Fruit fly (Drosophila melanogaster): ENCODE measurements around the gene CG4835.

CG4835 gene

dm6 chr3L:5447087-5447486, 32.5 kb upstream of the CG4835 start (continued):
- TF ChIP-seq CG10147 (GFP tag; optimal IDR thresholded peaks at IDR 0.05) (no peak), stc (GFP tag; IDR thresholded peaks at IDR 0.05) (0 out of 2 replicates have a peak, but pooled peaks have one; percentile 48), ranshi (GFP tag; IDR thresholded peaks at IDR 0.05) (0 out of 2 replicates have a peak, but pooled peaks have one; percentile 36), dmrt11E (tag; optimal IDR thresholded peaks at IDR 0.05) (peak; percentile 80), CG8944 (GFP tag; optimal IDR thresholded peaks at IDR 0.05) (peak; percentile 54), gcm2 (GFP tag; optimal IDR thresholded peaks at IDR 0.05) (no peak), lab (GFP tag; optimal IDR thresholded peaks at IDR 0.05) (peak; percentile 80), slou (GFP tag; optimal IDR thresholded peaks at IDR 0.05) (peak; percentile 70), CG17186 (GFP tag; optimal IDR thresholded peaks at IDR 0.05) (peak; percentile 67), CG6765 (GFP tag; optimal IDR thresholded peaks at IDR 0.05) (peak; percentile 69), Hey (tag; optimal IDR thresholded peaks at IDR 0.05) (peak; percentile 48), CG15696 (tag; optimal IDR thresholded peaks at IDR 0.05) (peak; percentile 38), slp2 (GFP tag; optimal IDR thresholded peaks at IDR 0.05) (peak; percentile 58), Atf6 (GFP tag; IDR thresholded peaks at IDR 0.05) (no peak), CG7556 (GFP tag; optimal IDR thresholded peaks at IDR 0.05) (peak; percentile 64), oc (tag; optimal IDR thresholded peaks at IDR 0.05) (peak; percentile 59), CG15514 (GFP tag; optimal IDR thresholded peaks at IDR 0.05) (peak; percentile 45), Ets65A (GFP tag) (peak; percentile 26), Rx (GFP tag; IDR thresholded peaks at IDR 0.05) (no peak), Xbp1 (GFP tag; optimal IDR thresholded peaks at IDR 0.05) (peak; percentile 24), HmgD (GFP tag; optimal IDR thresholded peaks at IDR 0.05) (no peak), chinmo (GFP tag; IDR thresholded peaks at IDR 0.05; ENCODE audit: partially characterized antibody) (no peak), crol (GFP tag; IDR thresholded peaks at IDR 0.05) (0 out of 2 replicates have a peak, but pooled peaks have one; percentile 22), jumu (GFP tag; optimal IDR thresholded peaks at IDR 0.05) (peak; percentile 39), Mrtf (GFP tag; IDR thresholded peaks at IDR 0.05) (0 out of 3 replicates have a peak, but pooled peaks have one; percentile 17), vfl (GFP tag; optimal IDR thresholded peaks at IDR 0.05) (no peak), Dek (tag; optimal IDR thresholded peaks at IDR 0.05) (no peak), pho (GFP tag; optimal IDR thresholded peaks at IDR 0.05) (no peak), CG10209 (GFP tag; optimal IDR thresholded peaks at IDR 0.05) (peak; percentile 78), mld (GFP tag; IDR thresholded peaks at IDR 0.05; ENCODE audit: partially characterized antibody) (no peak), BtbVII (GFP tag; optimal IDR thresholded peaks at IDR 0.05) (peak; percentile 57), Spps (tag; optimal IDR thresholded peaks at IDR 0.05) (peak; percentile 71), ap (GFP tag; IDR thresholded peaks at IDR 0.05) (no peak), CG1647 (GFP tag; optimal IDR thresholded peaks at IDR 0.05) (peak; percentile 60), D19B (GFP tag; optimal IDR thresholded peaks at IDR 0.05) (peak; percentile 15), CG31441 (GFP tag; IDR thresholded peaks at IDR 0.05) (peak; percentile 61), CG31365 (tag; optimal IDR thresholded peaks at IDR 0.05) (peak; percentile 49), E2f2 (GFP tag; IDR thresholded peaks at IDR 0.05) (0 out of 2 replicates have a peak, but pooled peaks have one; percentile 24), CG12299 (tag; optimal IDR thresholded peaks at IDR 0.05) (peak; percentile 23), gce (GFP tag; IDR thresholded peaks at IDR 0.05) (peak; percentile 68; the same call in 1 of the 3 replicates), lilli (GFP tag; optimal IDR thresholded peaks at IDR 0.05) (no peak), Fer1 (GFP tag; optimal IDR thresholded peaks at IDR 0.05) (peak; percentile 53), Doc3 (GFP tag; IDR thresholded peaks at IDR 0.05; ENCODE audit: partially characterized antibody) (no peak), pb (GFP tag; optimal IDR thresholded peaks at IDR 0.05) (peak; percentile 32), CrebB (tag; optimal IDR thresholded peaks at IDR 0.05) (peak; percentile 67), onecut (GFP tag; IDR thresholded peaks at IDR 0.05) (peak; percentile 60), CG17359 (tag; optimal IDR thresholded peaks at IDR 0.05) (peak; percentile 85), Opbp (GFP tag; IDR thresholded peaks at IDR 0.05; ENCODE audit: partially characterized antibody) (no peak), wor (GFP tag; IDR thresholded peaks at IDR 0.05) (0 out of 2 replicates have a peak, but pooled peaks have one; percentile 13), dm (GFP tag; optimal IDR thresholded peaks at IDR 0.05) (no peak), CG17802 (tag; optimal IDR thresholded peaks at IDR 0.05) (peak; percentile 61)

All from whole organism, embryonic.